Worm (Caenorhabditis elegans) whole organism, L4/young adult: ENCODE data around the gene lipl-8.

ENCODE experiments used
- W03F9.2 ChIP-seq: fragments of 150-350 bp; optimal IDR thresholded peaks from 2 replicates; lab custom pipeline; 2014; ENCODE audit warnings: missing biosample characterization, missing genetic modification characterization
- dao-5 ChIP-seq: sonication (generic microtip); optimal IDR thresholded peaks from 2 replicates; lab custom pipeline; 2016; ENCODE audit warnings: missing genotype, missing genetic modification characterization, moderate library complexity, missing compliant biosample characterization
- him-1 ChIP-seq: sonication (generic microtip); optimal IDR thresholded peaks from 2 replicates; lab custom pipeline; 2016; ENCODE audit warnings: missing genotype, missing genetic modification reagents, missing genetic modification characterization, missing compliant biosample characterization

- TF ChIP-seq him-1 (tag; lab: Kevin White, UChicago) (no peak), dao-5 (no peak), W03F9.2 (tag; lab: Kevin White, UChicago) (no peak)
Measured at ce11 chrV:14698005-14698404, 50.5 kb downstream of the lipl-8 start.
